Worm (Caenorhabditis elegans) whole organism, mixed stage, embryonic: ENCODE data around the gene vep-2.

Experiments
- M03D4.4 ChIP-seq: sonication (generic microtip); optimal IDR thresholded peaks from 2 replicates; lab custom pipeline; 2017; ENCODE audit warnings: mild to moderate bottlenecking, missing genetic modification characterization, missing compliant biosample characterization
- bed-3 ChIP-seq: fragments of 200-800 bp; sonication (Bioruptor generic); optimal IDR thresholded peaks from 3 replicates; lab custom pipeline; 2018; ENCODE audit warnings: mild to moderate bottlenecking, missing genetic modification characterization, moderate library complexity, missing compliant biosample characterization
- blmp-1 ChIP-seq: fragments of 150-350 bp; optimal IDR thresholded peaks from 2 replicates; lab custom pipeline; 2014; ENCODE audit warnings: missing biosample characterization, missing genetic modification characterization
- ceh-39 ChIP-seq: fragments of 150-350 bp; optimal IDR thresholded peaks from 2 replicates; lab custom pipeline; 2014; ENCODE audit warnings: missing biosample characterization, missing genetic modification characterization
- ceh-43 ChIP-seq: fragments of 200-800 bp; sonication (Bioruptor generic); optimal IDR thresholded peaks from 2 replicates; lab custom pipeline; 2018; ENCODE audit warnings: mild to moderate bottlenecking, missing genetic modification characterization, moderate library complexity, missing compliant biosample characterization
- ceh-83 ChIP-seq: fragments of 200-800 bp; sonication (Bioruptor generic); optimal IDR thresholded peaks from 2 replicates; lab custom pipeline; 2018; ENCODE audit warnings: mild to moderate bottlenecking, missing genetic modification characterization, missing compliant biosample characterization
- ces-1 ChIP-seq: fragments of 150-350 bp; optimal IDR thresholded peaks from 2 replicates; lab custom pipeline; 2014; ENCODE audit warnings: missing biosample characterization, missing genetic modification reagents, missing genetic modification characterization
- cnd-1 ChIP-seq: fragments of 200-800 bp; sonication (Bioruptor generic); optimal IDR thresholded peaks from 2 replicates; lab custom pipeline; 2018; ENCODE audit warnings: mild to moderate bottlenecking, missing genetic modification characterization, missing compliant biosample characterization
- elt-3 ChIP-seq: fragments of 150-350 bp; optimal IDR thresholded peaks from 2 replicates; lab custom pipeline; 2014; ENCODE audit warnings: missing biosample characterization, missing genetic modification characterization
- flh-1 ChIP-seq: fragments of 200-800 bp; sonication (Bioruptor generic); optimal IDR thresholded peaks from 2 replicates; lab custom pipeline; 2018; ENCODE audit warnings: mild to moderate bottlenecking, missing genetic modification characterization, moderate library complexity, missing compliant biosample characterization
- hlh-1 ChIP-seq: fragments of 150-350 bp; optimal IDR thresholded peaks from 2 replicates; lab custom pipeline; 2014; ENCODE audit warnings: missing biosample characterization, missing genetic modification reagents, missing genetic modification characterization
- lin-13 ChIP-seq: fragments of 150-350 bp; optimal IDR thresholded peaks from 2 replicates; lab custom pipeline; 2014; ENCODE audit warnings: missing biosample characterization, missing genetic modification characterization
- lsy-2 ChIP-seq: fragments of 150-350 bp; optimal IDR thresholded peaks from 2 replicates; lab custom pipeline; 2014; ENCODE audit warnings: missing biosample characterization, missing genetic modification characterization
- mab-5 ChIP-seq: fragments of 150-350 bp; optimal IDR thresholded peaks from 2 replicates; lab custom pipeline; 2014; ENCODE audit warnings: missing biosample characterization, missing genetic modification characterization
- mep-1 ChIP-seq: fragments of 150-350 bp; optimal IDR thresholded peaks from 2 replicates; lab custom pipeline; 2017; ENCODE audit warnings: missing biosample characterization, missing genetic modification reagents, missing genetic modification characterization, inconsistent platforms
- nhr-12 ChIP-seq: fragments of 150-350 bp; optimal IDR thresholded peaks from 2 replicates; lab custom pipeline; 2014; ENCODE audit warnings: missing biosample characterization, missing genetic modification characterization
- nhr-2 ChIP-seq: fragments of 150-350 bp; optimal IDR thresholded peaks from 2 replicates; lab custom pipeline; 2014; ENCODE audit warnings: missing biosample characterization, missing genetic modification characterization
- nhr-28 ChIP-seq: fragments of 150-350 bp; optimal IDR thresholded peaks from 2 replicates; lab custom pipeline; 2014; ENCODE audit warnings: missing biosample characterization, missing genetic modification characterization
- nhr-76 ChIP-seq: sonication (generic microtip); optimal IDR thresholded peaks from 2 replicates; lab custom pipeline; 2017; ENCODE audit warnings: missing biosample characterization, missing genetic modification characterization
- pha-4 ChIP-seq: fragments of 150-350 bp; optimal IDR thresholded peaks from 2 replicates; lab custom pipeline; 2018; ENCODE audit warnings: missing biosample characterization, missing genetic modification reagents, missing genetic modification characterization
- sem-2 ChIP-seq: fragments of 200-800 bp; sonication (Bioruptor generic); optimal IDR thresholded peaks from 2 replicates; lab custom pipeline; 2018; ENCODE audit warnings: mild to moderate bottlenecking, missing genetic modification characterization, missing compliant biosample characterization
- snpc-4 ChIP-seq: fragments of 150-350 bp; optimal IDR thresholded peaks from 2 replicates; lab custom pipeline; 2014; ENCODE audit warnings: missing biosample characterization, missing genetic modification characterization
- unc-120 ChIP-seq: sonication (generic microtip); optimal IDR thresholded peaks from 2 replicates; lab custom pipeline; 2017; ENCODE audit warnings: missing genetic modification characterization, missing compliant biosample characterization; ENCODE audit not compliant: poor library complexity, severe bottlenecking
- unc-39 ChIP-seq: fragments of 150-350 bp; optimal IDR thresholded peaks from 2 replicates; lab custom pipeline; 2014; ENCODE audit warnings: missing biosample characterization, missing genetic modification characterization
- unc-62 ChIP-seq: fragments of 150-350 bp; optimal IDR thresholded peaks from 2 replicates; lab custom pipeline; 2014; ENCODE audit warnings: missing biosample characterization, missing genetic modification reagents, missing genetic modification characterization
- zip-8 ChIP-seq: fragments of 150-350 bp; optimal IDR thresholded peaks from 2 replicates; lab custom pipeline; 2014; ENCODE audit warnings: missing biosample characterization, missing genetic modification characterization
- ztf-11 ChIP-seq: fragments of 150-350 bp; optimal IDR thresholded peaks from 2 replicates; lab custom pipeline; 2014; ENCODE audit warnings: missing biosample characterization, missing genetic modification characterization

vep-2 gene

DNA sequence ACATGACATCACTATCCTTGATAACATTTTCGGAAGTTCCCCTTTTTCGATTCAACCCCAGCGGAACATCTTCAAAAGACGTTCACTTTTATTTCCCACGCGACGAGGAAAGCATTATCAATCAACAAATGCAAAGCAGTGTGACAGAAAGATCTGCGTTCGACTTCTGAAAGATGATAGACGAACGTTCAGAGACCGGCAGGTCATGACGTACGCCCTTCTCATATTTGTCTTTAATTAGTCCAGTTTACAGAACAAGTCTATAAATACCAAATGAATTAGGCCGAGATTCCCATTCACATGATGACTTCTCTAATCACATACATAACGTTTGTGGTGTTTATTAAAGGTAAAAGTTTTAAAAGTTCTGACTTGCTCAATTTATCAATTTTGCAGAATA lies 26.5 kb downstream of the vep-2 start, which contains the start of gene R11G1.11:
TSS of gene R11G1.11 (plus strand) at position 301 of the 400 bp plus-strand sequence.
- TF ChIP-seq elt-3 (tag; lab: Kevin White, UChicago): peak; percentile 0
- no peak for TF ChIP-seq sem-2 (GFP tag; lab: Kevin White, UChicago)
- no peak for TF ChIP-seq unc-39 (tag; lab: Kevin White, UChicago)

DNA sequence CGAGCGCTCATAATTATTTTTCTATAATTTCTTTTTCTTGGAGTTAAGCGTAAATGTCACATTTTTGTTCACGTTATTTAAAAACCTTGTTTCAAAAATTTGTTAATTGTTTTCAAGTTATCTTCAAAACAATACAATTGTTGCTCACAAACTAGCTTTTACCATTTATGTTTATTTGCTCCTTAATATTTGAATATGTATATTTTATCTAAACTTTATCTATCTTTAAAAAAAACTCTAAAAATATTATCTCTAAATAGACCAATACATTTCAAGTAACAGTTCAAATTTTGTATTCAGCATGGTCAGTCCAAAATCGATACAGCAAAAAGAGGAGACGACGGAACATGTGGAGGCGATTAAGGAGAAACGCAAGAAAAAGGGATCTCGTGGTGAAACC lies 27.9 kb downstream of the vep-2 start, which contains the start of gene R11G1.7:
TSS of gene R11G1.7 (plus strand) at position 301 of the 400 bp plus-strand sequence.
- no peak for TF ChIP-seq mep-1 (tag; lab: Kevin White, UChicago)
- no peak for TF ChIP-seq pha-4 (tag; lab: Kevin White, UChicago)
- TF ChIP-seq bed-3 (GFP tag; lab: Kevin White, UChicago): no peak
- no peak for TF ChIP-seq ceh-83 (GFP tag; lab: Kevin White, UChicago)
- no peak for TF ChIP-seq cnd-1

DNA sequence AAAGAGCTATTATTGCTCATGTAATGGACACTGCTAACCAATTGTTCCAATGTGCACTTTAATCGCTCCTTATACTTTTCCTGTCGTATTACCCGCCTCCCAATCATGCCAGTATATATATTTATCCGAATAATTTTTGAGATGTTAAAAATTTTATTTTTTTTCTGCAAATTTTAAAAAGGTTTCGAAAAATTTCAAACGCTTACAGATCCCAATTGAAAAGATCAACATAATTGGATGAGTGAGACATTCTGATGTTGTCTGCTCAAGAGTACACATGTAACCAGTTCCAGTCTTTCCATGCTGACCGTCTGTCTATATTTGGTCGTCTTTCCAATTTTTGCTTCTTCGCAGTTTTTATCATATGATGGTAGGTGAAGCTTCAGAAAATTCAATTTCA lies 31.1 kb downstream of the vep-2 start, which contains the start of gene R11G1.1:
TSS of gene R11G1.1 (plus strand) at position 301 of the 400 bp plus-strand sequence.
- TF ChIP-seq unc-120 (tag; lab: Kevin White, UChicago) (no peak), blmp-1 (no peak), cnd-1 (no peak), hlh-1 (tag; lab: Kevin White, UChicago) (no peak), zip-8 (no peak), ceh-43 (GFP tag; lab: Kevin White, UChicago) (no peak), ceh-39 (no peak), pha-4 (tag; lab: Kevin White, UChicago) (no peak), bed-3 (GFP tag; lab: Kevin White, UChicago) (no peak), ceh-83 (GFP tag; lab: Kevin White, UChicago) (no peak), lsy-2 (tag; lab: Kevin White, UChicago) (no peak), nhr-76 (tag; lab: Kevin White, UChicago) (no peak), nhr-2 (tag; lab: Kevin White, UChicago) (no peak), M03D4.4 (tag; lab: Kevin White, UChicago) (no peak), sem-2 (GFP tag; lab: Kevin White, UChicago) (no peak), snpc-4 (tag; lab: Kevin White, UChicago) (no peak), flh-1 (no peak), ztf-11 (no peak)

DNA sequence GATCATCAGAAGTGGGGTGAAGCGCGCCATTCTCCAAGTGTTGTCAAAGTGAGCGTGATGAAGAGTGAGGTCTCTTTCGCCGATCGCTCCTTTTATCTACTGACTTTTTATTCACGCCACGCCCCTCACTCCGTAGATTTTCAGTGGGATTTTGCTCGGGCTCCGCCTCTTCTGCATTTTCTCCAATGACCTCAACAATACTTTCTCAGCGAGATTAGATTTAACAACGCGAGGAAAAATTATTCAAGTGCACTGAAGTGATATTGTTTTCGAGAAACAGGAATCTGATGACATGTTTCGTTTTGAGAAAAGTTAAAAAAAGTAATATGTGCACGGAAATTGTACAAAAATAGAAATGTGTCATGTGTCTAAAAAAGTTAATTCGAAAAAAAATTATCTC lies 40.7 kb downstream of the vep-2 start, which contains the start of gene snet-1:
TSS of gene snet-1 (minus strand) at position 101 of the 400 bp plus-strand sequence.
- TF ChIP-seq ceh-83 (GFP tag; lab: Kevin White, UChicago) (no peak), mab-5 (no peak), sem-2 (GFP tag; lab: Kevin White, UChicago) (no peak), zip-8 (no peak), pha-4 (tag; lab: Kevin White, UChicago) (no peak), hlh-1 (tag; lab: Kevin White, UChicago) (no peak), cnd-1 (no peak)

DNA sequence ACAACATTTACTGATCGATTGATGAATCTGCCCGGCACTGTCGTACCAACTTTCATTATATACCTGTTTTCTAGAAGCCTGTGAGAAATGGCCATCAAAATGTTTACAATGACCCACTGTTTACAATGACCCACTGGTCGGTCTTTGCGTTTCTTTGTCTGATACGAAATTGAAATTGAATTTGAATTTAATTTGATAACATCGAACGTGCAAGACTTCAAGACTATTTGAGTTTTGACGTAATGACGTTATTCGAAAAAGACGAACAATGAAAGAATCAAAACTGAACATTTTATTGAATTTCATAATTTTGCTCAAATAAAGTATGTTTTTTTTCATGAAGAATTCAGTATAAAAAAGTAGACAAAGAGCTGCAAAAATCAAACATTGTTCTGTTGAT lies 43.9 kb downstream of the vep-2 start, which contains the start of gene C02F12.5:
TSS of gene C02F12.5 (minus strand) at position 101 of the 400 bp plus-strand sequence.
- no peak for TF ChIP-seq lsy-2 (tag; lab: Kevin White, UChicago)

DNA sequence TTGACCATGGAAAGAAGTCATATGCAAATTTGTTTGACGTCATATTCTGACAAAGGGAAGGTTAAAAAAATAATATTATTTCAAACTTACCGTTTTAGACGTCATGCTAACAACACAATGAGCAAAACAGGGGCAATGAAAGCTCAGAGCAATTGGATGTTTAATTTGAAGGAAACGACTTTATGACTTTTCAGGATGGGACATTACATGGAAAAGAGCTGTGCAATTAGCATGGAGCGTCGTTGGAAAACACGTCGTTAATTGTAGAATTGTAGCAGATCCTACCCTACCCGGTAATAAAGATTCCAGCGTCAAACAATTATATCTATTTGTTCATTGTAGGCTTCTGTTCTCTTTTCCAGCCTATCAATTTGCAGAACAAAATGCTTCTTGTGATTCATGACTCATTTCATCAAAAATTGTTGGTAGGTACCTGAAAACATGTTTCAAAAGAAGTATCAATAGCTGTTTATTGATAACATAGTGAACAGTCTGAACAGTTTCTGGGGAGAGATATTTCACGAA lies 45.5 kb downstream of the vep-2 start, which contains the start of gene ceh-63:
TSS of gene ceh-63 (minus strand) at position 475 of the 525 bp plus-strand sequence.
- no peak for TF ChIP-seq nhr-28
- TF ChIP-seq unc-62 (GFP tag; lab: Kevin White, UChicago): no peak
- no peak for TF ChIP-seq sem-2 (GFP tag; lab: Kevin White, UChicago)
- TF ChIP-seq ceh-43 (GFP tag; lab: Kevin White, UChicago): no peak
- TF ChIP-seq blmp-1: no peak
- TF ChIP-seq flh-1: no peak
- TF ChIP-seq elt-3 (tag; lab: Kevin White, UChicago): no peak
- TF ChIP-seq ces-1 (GFP tag; lab: Kevin White, UChicago): no peak
- TF ChIP-seq zip-8: no peak
- no peak for TF ChIP-seq mep-1 (tag; lab: Kevin White, UChicago)
- TF ChIP-seq lin-13: no peak
- TF ChIP-seq cnd-1: no peak
- no peak for TF ChIP-seq mab-5
- TF ChIP-seq nhr-12 (tag; lab: Kevin White, UChicago): no peak
- TF ChIP-seq snpc-4 (tag; lab: Kevin White, UChicago): no peak
